Fruit fly (Drosophila melanogaster): Measurements from ENCODE around the gene CG4502.

dm6 chr2L:7204172-7204482 is at the start of gene CG4502:
- TF ChIP-seq CTCF (optimal IDR thresholded peaks at IDR 0.05) (peak; percentile 11 to 47), CG8478 (optimal IDR thresholded peaks at IDR 0.05) (no peak)

Measured in S2 (cell line).